Fruit fly (Drosophila melanogaster) whole organism, embryonic: ENCODE results near the gene pkaap.

ENCODE experiments used
- BEAF-32 ChIP-seq: fragments of 200-800 bp; sonication (Bioruptor generic); optimal IDR thresholded peaks from 3 replicates; lab custom pipeline; 2017; ENCODE audit warnings: missing biosample characterization, missing genetic modification characterization, mild to moderate bottlenecking, moderate library complexity, missing genetic modification reagents
- Bgb ChIP-seq: fragments of 200-800 bp; sonication (Bioruptor generic); IDR thresholded peaks from 2 replicates; pipeline ENCODE4 v1.3.6; 2022; ENCODE audit warnings: missing biosample characterization, missing genetic modification characterization; ENCODE audit not compliant: partially characterized antibody
- CG11085 ChIP-seq: fragments of 200-800 bp; sonication (Bioruptor generic); IDR thresholded peaks from 2 replicates; pipeline ENCODE4 v1.3.6; 2022; ENCODE audit warnings: missing biosample characterization, missing genetic modification characterization
- CG12659 ChIP-seq: fragments of 200-800 bp; sonication (Bioruptor generic); optimal IDR thresholded peaks from 3 replicates; lab custom pipeline; 2017; ENCODE audit warnings: mild to moderate bottlenecking, missing biosample characterization, missing genetic modification reagents, missing genetic modification characterization
- CG12942 ChIP-seq: fragments of 200-800 bp; sonication (Bioruptor generic); optimal IDR thresholded peaks from 3 replicates; lab custom pipeline; 2016; ENCODE audit warnings: missing biosample characterization, missing genetic modification characterization
- CG13287 ChIP-seq: fragments of 200-800 bp; sonication (Bioruptor generic); IDR thresholded peaks from 2 replicates; pipeline ENCODE4 v1.3.6; 2022; ENCODE audit warnings: missing biosample characterization, missing genetic modification characterization; ENCODE audit not compliant: partially characterized antibody
- CG13424 ChIP-seq: fragments of 200-800 bp; sonication (Bioruptor generic); optimal IDR thresholded peaks from 2 replicates; lab custom pipeline; 2019; ENCODE audit warnings: missing biosample characterization, mild to moderate bottlenecking, missing genetic modification characterization, moderate library complexity
- CG14667 ChIP-seq: fragments of 200-800 bp; sonication (Bioruptor generic); IDR thresholded peaks from 2 replicates; pipeline ENCODE4 v1.3.6; 2022; ENCODE audit warnings: missing biosample characterization, missing genetic modification characterization
- CG14965 ChIP-seq: fragments of 200-800 bp; sonication (Bioruptor generic); optimal IDR thresholded peaks from 2 replicates; lab custom pipeline; 2016; ENCODE audit warnings: missing biosample characterization, missing genetic modification characterization, borderline replicate concordance
- CG1832 ChIP-seq: fragments of 200-800 bp; sonication (Bioruptor generic); optimal IDR thresholded peaks from 2 replicates; lab custom pipeline; 2017; ENCODE audit warnings: missing biosample characterization, mild to moderate bottlenecking, missing genetic modification characterization, inconsistent platforms
- CG18599 ChIP-seq: fragments of 200-800 bp; sonication (Bioruptor generic); optimal IDR thresholded peaks from 3 replicates; lab custom pipeline; 2017; ENCODE audit warnings: missing biosample characterization, missing genetic modification characterization, mild to moderate bottlenecking, moderate library complexity, missing genetic modification reagents
- CG2712 ChIP-seq: fragments of 200-800 bp; optimal IDR thresholded peaks from 3 replicates; lab custom pipeline; 2019; ENCODE audit warnings: missing biosample characterization, mild to moderate bottlenecking, missing genetic modification characterization, moderate library complexity
- CG31365 ChIP-seq: fragments of 200-800 bp; sonication (Bioruptor generic); optimal IDR thresholded peaks from 2 replicates; lab custom pipeline; 2018; ENCODE audit warnings: missing biosample characterization, mild to moderate bottlenecking, missing genetic modification characterization
- CG32772 ChIP-seq: fragments of 200-800 bp; sonication (Bioruptor generic); IDR thresholded peaks from 2 replicates; pipeline ENCODE4 v1.3.6; 2022; ENCODE audit warnings: missing biosample characterization, missing genetic modification characterization
- CG34422 ChIP-seq: fragments of 200-800 bp; sonication (Bioruptor generic); IDR thresholded peaks from 3 replicates; pipeline ENCODE4 v1.3.6; 2022; ENCODE audit warnings: missing biosample characterization, missing genetic modification characterization
- CG42726 ChIP-seq: fragments of 200-800 bp; sonication (Bioruptor generic); IDR thresholded peaks from 2 replicates; pipeline ENCODE4 v1.3.6; 2022; ENCODE audit warnings: missing biosample characterization, missing genetic modification characterization; ENCODE audit not compliant: partially characterized antibody
- CG4820 ChIP-seq: fragments of 200-800 bp; sonication (Bioruptor generic); optimal IDR thresholded peaks from 3 replicates; lab custom pipeline; 2016; ENCODE audit warnings: missing biosample characterization, missing genetic modification characterization
- CG5245 ChIP-seq: fragments of 200-800 bp; sonication (Bioruptor generic); optimal IDR thresholded peaks from 3 replicates; lab custom pipeline; 2016; ENCODE audit warnings: missing biosample characterization, missing genetic modification characterization
- CG6765 ChIP-seq: fragments of 200-800 bp; sonication (Bioruptor generic); optimal IDR thresholded peaks from 3 replicates; lab custom pipeline; 2017; ENCODE audit warnings: missing biosample characterization, mild to moderate bottlenecking, missing genetic modification characterization
- CG8924 ChIP-seq: fragments of 200-800 bp; optimal IDR thresholded peaks from 3 replicates; lab custom pipeline; 2019; ENCODE audit warnings: missing biosample characterization, mild to moderate bottlenecking, missing genetic modification characterization, moderate library complexity
- Camta ChIP-seq: fragments of 200-800 bp; sonication (Bioruptor generic); optimal IDR thresholded peaks from 2 replicates; lab custom pipeline; 2016; ENCODE audit warnings: missing biosample characterization, missing genetic modification characterization
- Dek ChIP-seq: fragments of 200-800 bp; sonication (Bioruptor generic); optimal IDR thresholded peaks from 3 replicates; lab custom pipeline; 2019; ENCODE audit warnings: missing biosample characterization, mild to moderate bottlenecking, missing genetic modification characterization, moderate library complexity
- Dfd ChIP-seq, 2 experiments: fragments of >200 bp; optimal IDR thresholded peaks; 2 replicates each; lab custom pipeline; 2017; ENCODE audit warnings: missing biosample characterization in 2 of 2, missing genetic modification characterization in 2 of 2
- Drgx ChIP-seq: fragments of 200-800 bp; sonication (Bioruptor generic); IDR thresholded peaks from 2 replicates; pipeline ENCODE4 v1.3.6; 2022; ENCODE audit warnings: missing biosample characterization, missing genetic modification characterization
- E2f1 ChIP-seq: fragments of 200-800 bp; sonication (Bioruptor generic); IDR thresholded peaks from 2 replicates; pipeline ENCODE4 v1.3.6; 2022; ENCODE audit warnings: missing biosample characterization, missing genetic modification characterization
- Gsc ChIP-seq: fragments of 200-800 bp; sonication (Bioruptor generic); IDR thresholded peaks from 2 replicates; pipeline ENCODE4 v1.3.6; 2022; ENCODE audit warnings: missing biosample characterization, missing genetic modification characterization
- HLH54F ChIP-seq: fragments of 200-800 bp; sonication (Bioruptor generic); optimal IDR thresholded peaks from 3 replicates; lab custom pipeline; 2016; ENCODE audit warnings: missing biosample characterization, missing genetic modification characterization
- Hr51 ChIP-seq, 2 experiments: fragments of 200-800 bp; sonication (Bioruptor generic); optimal IDR thresholded peaks; 2 replicates in 1 of 2; 3 replicates in 1 of 2; lab custom pipeline; 2016 to 2018; ENCODE audit warnings: missing biosample characterization in 2 of 2, missing genetic modification characterization in 2 of 2, mild to moderate bottlenecking in 1 of 2, moderate library complexity in 1 of 2
- Nf-YC ChIP-seq: fragments of 200-800 bp; optimal IDR thresholded peaks from 3 replicates; lab custom pipeline; 2019; ENCODE audit warnings: missing biosample characterization, mild to moderate bottlenecking, missing genetic modification characterization, moderate library complexity
- Opbp ChIP-seq: fragments of 200-800 bp; sonication (Bioruptor generic); IDR thresholded peaks from 3 replicates; pipeline ENCODE4 v1.3.6; 2022; ENCODE audit warnings: missing biosample characterization, missing genetic modification characterization; ENCODE audit not compliant: partially characterized antibody
- Ptx1 ChIP-seq: fragments of 200-800 bp; sonication (Bioruptor generic); IDR thresholded peaks from 2 replicates; pipeline ENCODE4 v1.3.6; 2022; ENCODE audit warnings: missing biosample characterization, missing genetic modification characterization
- TFAM ChIP-seq: fragments of 200-800 bp; sonication (Bioruptor generic); optimal IDR thresholded peaks from 2 replicates; lab custom pipeline; 2017; ENCODE audit warnings: missing biosample characterization, missing genetic modification characterization, inconsistent platforms
- bowl ChIP-seq: fragments of 200-800 bp; sonication (Bioruptor generic); IDR thresholded peaks from 2 replicates; pipeline ENCODE4 v1.3.6; 2022; ENCODE audit warnings: missing biosample characterization, missing genetic modification characterization
- cad ChIP-seq: fragments of >200 bp; optimal IDR thresholded peaks from 2 replicates; lab custom pipeline; 2017; ENCODE audit warnings: missing biosample characterization, missing genetic modification characterization
- chif ChIP-seq, 2 experiments: fragments of 200-800 bp; sonication (Bioruptor generic); optimal IDR thresholded peaks; 3 replicates each; lab custom pipeline; 2016; ENCODE audit warnings: missing biosample characterization in 2 of 2, missing genetic modification characterization in 2 of 2
- crp ChIP-seq, 2 experiments: fragments of 200-800 bp; sonication (Bioruptor generic); optimal IDR thresholded peaks; 2 replicates in 1 of 2; 3 replicates in 1 of 2; lab custom pipeline; 2017; ENCODE audit warnings: missing biosample characterization in 2 of 2, missing genetic modification characterization in 2 of 2, mild to moderate bottlenecking in 1 of 2, moderate library complexity in 1 of 2
- dmrt11E ChIP-seq: fragments of 200-800 bp; sonication (Bioruptor generic); optimal IDR thresholded peaks from 3 replicates; lab custom pipeline; 2018; ENCODE audit warnings: missing biosample characterization, mild to moderate bottlenecking, missing genetic modification characterization, moderate library complexity
- ewg ChIP-seq: fragments of 200-800 bp; sonication (Bioruptor generic); optimal IDR thresholded peaks from 3 replicates; lab custom pipeline; 2017; ENCODE audit warnings: mild to moderate bottlenecking, missing biosample characterization, missing genetic modification reagents, missing genetic modification characterization
- gcm ChIP-seq: fragments of 200-800 bp; sonication (Bioruptor generic); optimal IDR thresholded peaks from 2 replicates; lab custom pipeline; 2019; ENCODE audit warnings: missing biosample characterization, mild to moderate bottlenecking, missing genetic modification characterization, moderate library complexity
- jigr1 ChIP-seq: fragments of 200-800 bp; sonication (Bioruptor generic); IDR thresholded peaks from 3 replicates; pipeline ENCODE4 v1.3.6; 2022; ENCODE audit warnings: missing biosample characterization, missing genetic modification characterization
- kay ChIP-seq: fragments of 200-800 bp; sonication (Bioruptor generic); optimal IDR thresholded peaks from 2 replicates; lab custom pipeline; 2016; ENCODE audit warnings: missing biosample characterization, missing genetic modification characterization
- klu ChIP-seq: fragments of 200-800 bp; sonication (Bioruptor generic); IDR thresholded peaks from 2 replicates; pipeline ENCODE4 v1.3.6; 2022; ENCODE audit warnings: missing biosample characterization, missing genetic modification characterization
- onecut ChIP-seq: fragments of 200-800 bp; sonication (Bioruptor generic); IDR thresholded peaks from 2 replicates; pipeline ENCODE4 v1.3.6; 2022; ENCODE audit warnings: missing biosample characterization, missing genetic modification characterization
- salm ChIP-seq: fragments of 200-800 bp; sonication (Bioruptor generic); optimal IDR thresholded peaks from 2 replicates; lab custom pipeline; 2018; ENCODE audit warnings: missing biosample characterization, mild to moderate bottlenecking, missing genetic modification characterization
- sens-2 ChIP-seq: fragments of 200-800 bp; sonication (Bioruptor generic); IDR thresholded peaks from 2 replicates; pipeline ENCODE4 v1.3.6; 2022; ENCODE audit warnings: missing biosample characterization, missing genetic modification characterization
- sqz ChIP-seq: fragments of 200-800 bp; sonication (Bioruptor generic); optimal IDR thresholded peaks from 3 replicates; lab custom pipeline; 2018; ENCODE audit warnings: missing biosample characterization, mild to moderate bottlenecking, missing genetic modification characterization
- ttk ChIP-seq: fragments of 200-800 bp; sonication (Bioruptor generic); IDR thresholded peaks from 2 replicates; pipeline ENCODE4 v2.1.2; 2022; ENCODE audit warnings: missing biosample characterization, missing genetic modification characterization
- tx ChIP-seq: fragments of 200-800 bp; sonication (Bioruptor generic); optimal IDR thresholded peaks from 2 replicates; lab custom pipeline; 2016; ENCODE audit warnings: missing biosample characterization, missing genetic modification characterization
- wdn ChIP-seq: fragments of 200-800 bp; sonication (Bioruptor generic); IDR thresholded peaks from 2 replicates; pipeline ENCODE4 v1.3.6; 2022; ENCODE audit warnings: missing biosample characterization, missing genetic modification characterization
- zfh2 ChIP-seq: fragments of 200-800 bp; sonication (Bioruptor generic); optimal IDR thresholded peaks from 2 replicates; lab custom pipeline; 2016; ENCODE audit warnings: missing biosample characterization, missing genetic modification characterization

Gene pkaap

DNA sequence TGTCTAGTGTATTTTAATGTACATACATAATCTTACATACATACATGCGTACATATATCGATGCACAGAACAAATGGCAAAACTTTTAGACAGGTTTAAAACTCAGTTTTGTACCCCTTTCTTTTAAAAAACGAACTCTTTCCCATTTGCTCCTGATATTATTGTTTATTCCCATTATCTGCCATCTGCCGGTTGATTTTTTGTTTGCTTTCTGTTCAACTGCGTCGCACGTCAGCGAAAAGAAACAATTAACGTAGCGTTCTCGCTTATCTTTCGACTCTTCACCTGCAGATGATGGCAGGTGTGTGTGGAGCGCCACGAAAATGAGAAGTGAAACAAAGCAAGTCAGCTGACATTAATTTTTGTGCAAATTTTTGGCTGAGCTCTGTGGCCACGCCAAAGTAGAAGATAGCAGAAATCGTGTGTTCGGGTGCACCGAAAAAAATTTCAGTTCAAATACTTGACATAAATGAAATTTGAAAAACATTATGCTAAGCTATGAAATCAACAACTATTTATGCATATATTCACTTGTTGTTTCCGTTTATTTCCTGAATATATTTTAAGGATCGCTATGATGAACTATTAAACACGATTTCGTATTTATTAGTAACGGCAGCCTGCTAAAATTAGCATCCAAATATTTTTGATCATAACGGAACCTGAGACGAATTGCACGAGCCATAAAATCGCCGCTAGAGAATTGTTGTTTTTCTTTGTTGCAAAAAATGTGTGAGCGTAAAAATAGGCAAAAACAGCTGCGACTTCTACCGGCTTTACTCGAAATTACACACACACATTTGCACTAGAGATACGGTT, 17.2 kb upstream of the pkaap start (continued):
- TF ChIP-seq CG34422 (GFP tag; lab: Robert Waterston, UW) = no peak
- TF ChIP-seq E2f1 (GFP tag; lab: Robert Waterston, UW) = no peak
- TF ChIP-seq CG11085 (GFP tag; lab: Robert Waterston, UW) = no peak
- TF ChIP-seq sens-2 (GFP tag; lab: Robert Waterston, UW) = no peak
- no peak for TF ChIP-seq HLH54F (GFP tag; lab: Kevin White, UChicago)
- no peak for TF ChIP-seq CG6765 (GFP tag; lab: Kevin White, UChicago)
- no peak for TF ChIP-seq ttk
- no peak for TF ChIP-seq klu
- TF ChIP-seq salm (tag; lab: Kevin White, UChicago) = no peak
- no peak for TF ChIP-seq Dfd (GFP tag; optimal IDR thresholded peaks at IDR 0.05; lab: Kevin White, UChicago)
- no peak for TF ChIP-seq Bgb (GFP tag; lab: Robert Waterston, UW)
- TF ChIP-seq CG32772 = no peak
- no peak for TF ChIP-seq gcm (GFP tag; lab: Kevin White, UChicago)
- no peak for TF ChIP-seq kay
- TF ChIP-seq CG31365 (tag; lab: Kevin White, UChicago) = no peak
- TF ChIP-seq jigr1 = no peak
- TF ChIP-seq CG4820 (GFP tag; lab: Kevin White, UChicago) = no peak
- no peak for TF ChIP-seq CG5245 (GFP tag; lab: Kevin White, UChicago)
- TF ChIP-seq Hr51 (GFP tag; optimal IDR thresholded peaks at IDR 0.05; lab: Kevin White, UChicago) = peak in 1 of 2 experiments; percentile 3
- TF ChIP-seq Opbp (GFP tag; lab: Robert Waterston, UW) = no peak
- no peak for TF ChIP-seq CG13424
- no peak for TF ChIP-seq CG13287 (GFP tag; lab: Robert Waterston, UW)
- TF ChIP-seq sqz (GFP tag; lab: Kevin White, UChicago) = no peak
- TF ChIP-seq tx (GFP tag; lab: Kevin White, UChicago) = no peak
- TF ChIP-seq zfh2 = peak; percentile 30
- TF ChIP-seq BEAF-32 (GFP tag; lab: Kevin White, UChicago) = no peak
- TF ChIP-seq CG8924 (tag; lab: Kevin White, UChicago) = no peak
- peak; percentile 0 for TF ChIP-seq CG12659
- TF ChIP-seq Drgx = no peak
- no peak for TF ChIP-seq chif (GFP tag; optimal IDR thresholded peaks at IDR 0.05; lab: Kevin White, UChicago)
- TF ChIP-seq CG12942 (GFP tag; lab: Kevin White, UChicago) = peak; percentile 9
- TF ChIP-seq Dek (tag; lab: Kevin White, UChicago) = no peak
- TF ChIP-seq CG2712 = peak; percentile 0
- TF ChIP-seq onecut (GFP tag; lab: Robert Waterston, UW) = no peak
- no peak for TF ChIP-seq CG14667 (GFP tag; lab: Robert Waterston, UW)
- no peak for TF ChIP-seq ewg
- no peak for TF ChIP-seq Camta (GFP tag; lab: Kevin White, UChicago)
- no peak for TF ChIP-seq CG14965 (GFP tag; lab: Kevin White, UChicago)
- no peak for TF ChIP-seq crp (GFP tag; optimal IDR thresholded peaks at IDR 0.05; lab: Kevin White, UChicago)
- TF ChIP-seq bowl = no peak
- no peak for TF ChIP-seq cad (GFP tag; lab: Kevin White, UChicago)
- TF ChIP-seq CG1832 (GFP tag; lab: Kevin White, UChicago) = no peak
- TF ChIP-seq wdn = no peak
- no peak for TF ChIP-seq TFAM (GFP tag; lab: Kevin White, UChicago)
- no peak for TF ChIP-seq CG42726
- TF ChIP-seq dmrt11E (tag; lab: Kevin White, UChicago) = no peak
- TF ChIP-seq CG18599 (GFP tag; lab: Kevin White, UChicago) = peak; percentile 46
- no peak for TF ChIP-seq Nf-YC (tag; lab: Kevin White, UChicago)
- no peak for TF ChIP-seq Gsc (GFP tag; lab: Robert Waterston, UW)
- no peak for TF ChIP-seq Ptx1 (GFP tag; lab: Robert Waterston, UW)
